Worm (Caenorhabditis elegans): ENCODE measurements around the gene nhr-171.

DNA sequence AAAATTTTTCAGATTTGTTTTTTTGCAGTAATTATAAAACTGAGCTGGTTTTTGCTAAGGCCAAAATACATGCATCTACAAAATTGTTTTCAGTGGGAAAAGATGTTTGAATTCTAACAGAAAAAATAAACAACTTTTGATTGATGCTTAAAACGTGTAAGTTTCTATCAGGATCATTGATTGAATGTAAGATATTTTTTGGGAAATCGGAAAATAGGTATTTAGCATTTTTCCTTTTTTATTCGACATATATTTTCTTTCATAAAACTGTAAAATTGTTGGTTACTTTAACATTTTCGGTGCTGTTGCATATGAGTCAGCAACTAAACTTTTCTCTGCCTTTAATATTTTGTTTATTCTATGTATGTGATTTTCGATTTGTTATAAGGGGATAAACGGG, 12.9 kb downstream of the nhr-171 start, which contains the start of gene C54F6.20:
- TF ChIP-seq blmp-1 (tag; optimal IDR thresholded peaks at IDR 0.05; ENCODE audit: insufficient read depth) (no peak), crh-2 (tag; optimal IDR thresholded peaks at IDR 0.05) (no peak), zag-1 (tag; optimal IDR thresholded peaks at IDR 0.05) (no peak), lin-13 (GFP tag; optimal IDR thresholded peaks at IDR 0.05) (no peak), F13H6.1 (tag; optimal IDR thresholded peaks at IDR 0.05) (no peak), nhr-237 (tag; optimal IDR thresholded peaks at IDR 0.05) (no peak), Y55F3AM.14 (GFP tag; optimal IDR thresholded peaks at IDR 0.05) (no peak), ztf-4 (tag; optimal IDR thresholded peaks at IDR 0.05) (no peak), ztf-11 (tag; optimal IDR thresholded peaks at IDR 0.05) (no peak), ama-1 (optimal IDR thresholded peaks at IDR 0.05) (no peak)
